Worm (Caenorhabditis elegans) whole organism, late embryonic: ENCODE data around the gene mca-3.

Experiments used
- ceh-9 ChIP-seq: sonication (generic microtip); optimal IDR thresholded peaks from 2 replicates; lab custom pipeline; 2016; ENCODE audit warnings: mild to moderate bottlenecking, missing genetic modification characterization, inconsistent platforms, missing compliant biosample characterization
- nhr-11 ChIP-seq: fragments of 150-350 bp; optimal IDR thresholded peaks from 2 replicates; lab custom pipeline; 2014; ENCODE audit warnings: missing biosample characterization, missing genetic modification characterization
- nhr-232 ChIP-seq: sonication (generic microtip); optimal IDR thresholded peaks from 2 replicates; lab custom pipeline; 2016; ENCODE audit warnings: missing genetic modification characterization, missing compliant biosample characterization
- pha-4 ChIP-seq: fragments of 150-350 bp; optimal IDR thresholded peaks from 2 replicates; lab custom pipeline; 2018; ENCODE audit warnings: missing biosample characterization, missing genetic modification reagents, missing genetic modification characterization
- pqm-1 ChIP-seq: sonication (generic microtip); optimal IDR thresholded peaks from 2 replicates; lab custom pipeline; 2016; ENCODE audit warnings: missing genetic modification characterization, missing compliant biosample characterization
- tbx-2 ChIP-seq: sonication (generic microtip); optimal IDR thresholded peaks from 2 replicates; lab custom pipeline; 2016; ENCODE audit warnings: missing genetic modification characterization, missing compliant biosample characterization
- unc-86 ChIP-seq: sonication (generic microtip); optimal IDR thresholded peaks from 2 replicates; lab custom pipeline; 2016; ENCODE audit warnings: missing genetic modification characterization, missing compliant biosample characterization

DNA sequence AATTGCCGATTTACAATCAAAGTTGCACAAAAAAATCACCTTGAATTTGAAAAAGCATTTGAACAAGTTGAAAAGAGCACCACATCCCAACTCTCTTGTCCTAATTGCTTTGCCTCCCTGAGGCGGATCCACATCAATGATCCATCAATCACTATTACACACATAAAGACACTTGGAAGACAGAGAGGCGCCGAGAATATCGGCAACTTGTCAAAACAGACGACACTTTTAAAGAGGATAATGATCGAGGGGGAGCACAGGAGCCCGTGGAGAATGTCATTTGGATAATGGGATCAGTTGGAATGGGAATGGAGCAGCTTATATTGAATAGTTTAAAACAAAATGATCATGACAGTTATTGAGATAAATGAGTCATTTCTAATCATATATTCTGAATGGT lies 31.7 kb downstream of the mca-3 start:
- no peak for TF ChIP-seq tbx-2 (tag; lab: Kevin White, UChicago)
- TF ChIP-seq unc-86 = no peak
- no peak for TF ChIP-seq pha-4
- TF ChIP-seq nhr-232 (tag; lab: Kevin White, UChicago) = no peak
- no peak for TF ChIP-seq pqm-1
- TF ChIP-seq ceh-9 (tag; lab: Kevin White, UChicago) = no peak
- no peak for TF ChIP-seq nhr-11 (tag; lab: Kevin White, UChicago)
